Worm (Caenorhabditis elegans): ENCODE data around the gene B0563.5.

Gene B0563.5

ce11 chrX:9180823-9181222 is 34.9 kb downstream of the B0563.5 start, which contains the start of gene Y81B9A.4:
Gene Y81B9A.4, minus strand, starts transcription at chrX:9180923.
- TF ChIP-seq mab-9 (GFP tag; IDR thresholded peaks at IDR 0.05) (no peak), egl-13 (tag; optimal IDR thresholded peaks at IDR 0.05) (no peak), snpc-4 (tag; optimal IDR thresholded peaks at IDR 0.05) (no peak), efl-1 (optimal IDR thresholded peaks at IDR 0.05) (no peak), efl-1 (GFP tag; optimal IDR thresholded peaks at IDR 0.05 in 1 of 2) (no peak), nhr-84 (tag; optimal IDR thresholded peaks at IDR 0.05) (no peak), tlp-1 (tag; optimal IDR thresholded peaks at IDR 0.05) (no peak), isw-1 (GFP tag; IDR thresholded peaks at IDR 0.05) (no peak), skn-1 (tag; optimal IDR thresholded peaks at IDR 0.05) (no peak), vab-15 (tag; optimal IDR thresholded peaks at IDR 0.05) (no peak), fkh-10 (GFP tag; optimal IDR thresholded peaks at IDR 0.05) (no peak), mef-2 (tag; optimal IDR thresholded peaks at IDR 0.05) (no peak), fkh-8 (tag; optimal IDR thresholded peaks at IDR 0.05) (no peak), dsc-1 (tag; optimal IDR thresholded peaks at IDR 0.05) (no peak), mep-1 (tag; optimal IDR thresholded peaks at IDR 0.05) (no peak), lin-13 (GFP tag; optimal IDR thresholded peaks at IDR 0.05) (no peak), elt-3 (tag; optimal IDR thresholded peaks at IDR 0.05) (no peak), dpl-1 (GFP tag; optimal IDR thresholded peaks at IDR 0.05) (no peak)

- TF ChIP-seq egl-13 (tag; optimal IDR thresholded peaks at IDR 0.05) (no peak), dpl-1 (GFP tag; optimal IDR thresholded peaks at IDR 0.05) (no peak), zip-4 (GFP tag; optimal IDR thresholded peaks at IDR 0.05) (no peak), fos-1 (tag; optimal IDR thresholded peaks at IDR 0.05) (no peak), tlp-1 (tag; optimal IDR thresholded peaks at IDR 0.05) (no peak), nhr-47 (tag; optimal IDR thresholded peaks at IDR 0.05) (no peak), egl-27 (tag; optimal IDR thresholded peaks at IDR 0.05) (no peak), unc-86 (tag; optimal IDR thresholded peaks at IDR 0.05) (no peak), nhr-77 (tag; optimal IDR thresholded peaks at IDR 0.05) (no peak), unc-98 (GFP tag; IDR thresholded peaks at IDR 0.05) (no peak)
Observed at ce11 chrX:9182140-9182539, 36.2 kb downstream of the B0563.5 start, which contains the start of gene Y81B9A.3. Gene Y81B9A.3, plus strand, starts transcription at chrX:9182440.

- no peak for TF ChIP-seq xbp-1 (tag; optimal IDR thresholded peaks at IDR 0.05)
- no peak for TF ChIP-seq lin-15B (tag; optimal IDR thresholded peaks at IDR 0.05)
- TF ChIP-seq efl-1 (optimal IDR thresholded peaks at IDR 0.05) = no peak
- peak in 1 of 2 experiments; percentile 14 for TF ChIP-seq efl-1 (GFP tag; optimal IDR thresholded peaks at IDR 0.05 in 1 of 2)
Observed at ce11 chrX:9183836-9184235, 37.9 kb downstream of the B0563.5 start, which contains the start of gene Y81B9A.2. Gene Y81B9A.2, plus strand, starts transcription at chrX:9184136.

- TF ChIP-seq ceh-63 (GFP tag; optimal IDR thresholded peaks at IDR 0.05) (no peak), ceh-82 (tag; optimal IDR thresholded peaks at IDR 0.05) (no peak), nhr-71 (tag; optimal IDR thresholded peaks at IDR 0.05) (no peak), egl-27 (tag; optimal IDR thresholded peaks at IDR 0.05) (no peak), ets-5 (GFP tag; IDR thresholded peaks at IDR 0.05) (no peak), Y116A8C.19 (tag; optimal IDR thresholded peaks at IDR 0.05; ENCODE audit: borderline replicate concordance) (no peak), unc-86 (tag; optimal IDR thresholded peaks at IDR 0.05) (no peak), lin-35 (GFP tag; optimal IDR thresholded peaks at IDR 0.05) (no peak), fos-1 (tag; optimal IDR thresholded peaks at IDR 0.05) (no peak)
Observed at ce11 chrX:9191795-9192494, 46.0 kb downstream of the B0563.5 start, which contains the start of gene Y81B9A.1. Gene Y81B9A.1, plus strand, starts transcription at chrX:9192444.

DNA sequence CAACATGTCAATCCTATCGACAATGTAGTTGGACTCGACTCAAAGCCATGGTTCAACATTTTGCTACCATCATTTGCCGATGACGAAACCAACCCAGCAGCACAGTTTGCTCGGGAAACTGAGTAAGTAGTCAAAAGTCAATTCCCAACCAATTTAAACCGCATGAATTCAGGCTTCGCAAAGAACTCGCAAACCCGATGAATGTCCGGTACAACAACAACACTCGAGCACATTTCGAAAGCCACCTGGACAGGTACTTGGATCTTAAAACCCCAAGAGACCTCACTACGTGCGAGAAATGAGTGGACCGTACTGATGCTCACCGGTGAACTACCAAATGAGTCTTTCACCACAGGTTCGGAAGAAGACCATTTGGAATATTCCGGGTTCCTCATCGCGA is 48.1 kb downstream of the B0563.5 start:
- TF ChIP-seq efl-1 (optimal IDR thresholded peaks at IDR 0.05) = no peak
- TF ChIP-seq efl-1 (GFP tag; optimal IDR thresholded peaks at IDR 0.05 in 1 of 2) = peak in 1 of 2 experiments; percentile 16
- TF ChIP-seq ama-1 (optimal IDR thresholded peaks at IDR 0.05) = no peak
- TF ChIP-seq sox-4 (tag; optimal IDR thresholded peaks at IDR 0.05) = no peak
- TF ChIP-seq nhr-84 (tag; optimal IDR thresholded peaks at IDR 0.05) = no peak
- no peak for TF ChIP-seq zag-1 (tag; optimal IDR thresholded peaks at IDR 0.05)
- TF ChIP-seq ceh-8 (GFP tag; optimal IDR thresholded peaks at IDR 0.05) = no peak
- no peak for TF ChIP-seq nhr-77 (tag; optimal IDR thresholded peaks at IDR 0.05)
- no peak for TF ChIP-seq grh-1 (GFP tag; IDR thresholded peaks at IDR 0.05)
- no peak for TF ChIP-seq lin-13 (GFP tag; optimal IDR thresholded peaks at IDR 0.05)
